Worm (Caenorhabditis elegans) whole organism, midembryonic: ENCODE results near the gene F43C11.4.
A peak's percentile ranks its signal among the peaks of the same experiment; 100 is the strongest.

ENCODE experiments used
- T22C8.4 ChIP-seq: fragments of 200-800 bp; sonication (Bioruptor generic); IDR thresholded peaks from 2 replicates; pipeline ENCODE4 v1.3.6; 2022; ENCODE audit warnings: missing genetic modification characterization, missing compliant biosample characterization
- cog-1 ChIP-seq: sonication (generic microtip); optimal IDR thresholded peaks from 2 replicates; lab custom pipeline; 2016; ENCODE audit warnings: missing genetic modification characterization, missing compliant biosample characterization
- flt-1 ChIP-seq: fragments of 200-800 bp; sonication (Bioruptor generic); IDR thresholded peaks from 2 replicates; pipeline ENCODE4 v1.3.6; 2022; ENCODE audit warnings: missing genetic modification characterization, missing compliant biosample characterization
- klf-2 ChIP-seq: fragments of 200-800 bp; sonication (Bioruptor generic); conservative IDR thresholded peaks from 2 replicates; pipeline ENCODE4 v1.3.6; 2022; ENCODE audit warnings: missing genetic modification reagents, missing genetic modification characterization, missing compliant biosample characterization
- med-1 ChIP-seq: sonication (generic microtip); optimal IDR thresholded peaks from 2 replicates; lab custom pipeline; 2017; ENCODE audit warnings: missing genetic modification characterization, mild to moderate bottlenecking, missing compliant biosample characterization, antibody characterized with exemption, missing genetic modification reagents; ENCODE audit not compliant: insufficient read depth
- ref-1 ChIP-seq: fragments of 200-800 bp; sonication (Bioruptor generic); conservative IDR thresholded peaks from 2 replicates; pipeline ENCODE4 v1.3.6; 2022; ENCODE audit warnings: missing genetic modification reagents, missing genetic modification characterization, missing compliant biosample characterization
- tab-1 ChIP-seq: fragments of 200-800 bp; sonication (Bioruptor generic); IDR thresholded peaks from 2 replicates; pipeline ENCODE4 v1.3.6; 2022; ENCODE audit warnings: missing genetic modification characterization, missing compliant biosample characterization
- ztf-23 ChIP-seq: fragments of 200-800 bp; sonication (Bioruptor generic); IDR thresholded peaks from 2 replicates; pipeline ENCODE4 v1.3.6; 2022; ENCODE audit warnings: missing genetic modification reagents, missing genetic modification characterization, missing compliant biosample characterization
- ztf-29 ChIP-seq: fragments of 200-800 bp; sonication (Bioruptor generic); IDR thresholded peaks from 2 replicates; pipeline ENCODE4 v1.3.6; 2022; ENCODE audit warnings: missing genetic modification reagents, missing genetic modification characterization, missing compliant biosample characterization

The F43C11.4 gene

ce11 chrII:2322857-2323518 lies 23.8 kb upstream of the F43C11.4 start, which contains the start of the genes ZK1240.6 and ZK1240.2:
TSS of gene ZK1240.6 (minus strand) at chrII:2322907.
TSS of gene ZK1240.2 (plus strand) at chrII:2323376.
- TF ChIP-seq cog-1 (tag; lab: Kevin White, UChicago) (no peak), ref-1 (GFP tag; lab: Robert Waterston, UW) (no peak), med-1 (GFP tag; lab: Kevin White, UChicago) (no peak), T22C8.4 (no peak)

DNA sequence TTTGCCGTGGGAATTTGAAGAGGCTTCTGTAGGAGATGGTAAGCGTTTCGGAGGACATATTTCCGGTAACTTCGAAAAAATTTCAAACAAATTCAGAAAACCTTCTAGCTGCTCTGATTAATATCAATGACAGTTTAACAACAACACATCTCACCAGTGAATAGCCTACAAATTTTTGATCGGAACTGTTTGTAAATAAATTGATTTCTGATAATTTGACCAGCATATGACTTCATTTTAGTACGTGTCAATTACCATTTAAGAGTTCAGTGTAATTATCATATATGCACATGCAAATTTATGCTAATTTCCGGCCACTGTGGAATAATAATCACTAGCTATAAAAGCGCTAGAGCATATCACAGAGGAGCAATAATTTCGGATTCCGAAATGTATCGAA lies 21.8 kb upstream of the F43C11.4 start, which contains the start of gene ZK1240.11:
ZK1240.11 (plus strand) TSS at position 301 of the 400 bp plus-strand sequence.
- TF ChIP-seq ztf-29 (GFP tag; lab: Robert Waterston, UW) (no peak), T22C8.4 (no peak), ztf-23 (GFP tag; lab: Robert Waterston, UW) (no peak), tab-1 (no peak), flt-1 (GFP tag; lab: Robert Waterston, UW) (no peak), med-1 (GFP tag; lab: Kevin White, UChicago) (no peak), cog-1 (tag; lab: Kevin White, UChicago) (no peak), ref-1 (GFP tag; lab: Robert Waterston, UW) (no peak), klf-2 (GFP tag; lab: Robert Waterston, UW) (no peak)

ce11 chrII:2328963-2329442 lies 17.8 kb upstream of the F43C11.4 start, which contains the start of the genes ZK1240.8 and ZK1240.1:
TSS of gene ZK1240.8 (minus strand) at chrII:2329063.
TSS of gene ZK1240.1 (plus strand) at chrII:2329392.
- TF ChIP-seq med-1 (GFP tag; lab: Kevin White, UChicago) (no peak), flt-1 (GFP tag; lab: Robert Waterston, UW) (no peak), tab-1 (no peak), klf-2 (GFP tag; lab: Robert Waterston, UW) (no peak), ztf-29 (GFP tag; lab: Robert Waterston, UW) (no peak), ztf-23 (GFP tag; lab: Robert Waterston, UW) (no peak), T22C8.4 (no peak), cog-1 (tag; lab: Kevin White, UChicago) (no peak), ref-1 (GFP tag; lab: Robert Waterston, UW) (no peak)

DNA sequence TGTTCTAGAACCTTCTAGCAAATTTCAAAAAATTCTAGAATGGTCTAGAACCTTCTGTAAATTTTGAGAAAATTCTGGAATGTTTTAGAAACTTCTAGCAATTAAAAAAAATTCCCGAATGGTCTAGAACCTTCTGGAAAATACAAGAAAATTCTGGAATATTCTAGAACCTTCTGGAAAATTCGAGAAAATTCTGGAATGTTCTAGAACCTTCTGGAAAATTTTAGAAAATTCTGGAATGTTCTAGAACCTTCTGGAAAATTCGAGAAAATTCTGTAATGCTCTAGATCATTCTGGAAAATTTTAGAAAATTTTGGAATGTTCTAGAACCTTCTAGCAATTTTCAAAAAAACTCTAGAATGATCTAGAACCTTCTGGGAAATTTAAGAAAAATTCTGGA lies 16.3 kb upstream of the F43C11.4 start:
- TF ChIP-seq ztf-29 (GFP tag; lab: Robert Waterston, UW) = no peak
- TF ChIP-seq med-1 (GFP tag; lab: Kevin White, UChicago) = no peak
- no peak for TF ChIP-seq klf-2 (GFP tag; lab: Robert Waterston, UW)
- TF ChIP-seq flt-1 (GFP tag; lab: Robert Waterston, UW) = peak; percentile 63
- no peak for TF ChIP-seq tab-1
- TF ChIP-seq cog-1 (tag; lab: Kevin White, UChicago) = no peak
- TF ChIP-seq T22C8.4 = no peak
- no peak for TF ChIP-seq ztf-23 (GFP tag; lab: Robert Waterston, UW)

ce11 chrII:2332220-2332619 lies 14.6 kb upstream of the F43C11.4 start, which contains the start of gene F43C11.8:
TSS of gene F43C11.8 (plus strand) at chrII:2332520.
- TF ChIP-seq ztf-29 (GFP tag; lab: Robert Waterston, UW) = no peak
- TF ChIP-seq ref-1 (GFP tag; lab: Robert Waterston, UW) = no peak
- TF ChIP-seq tab-1 = no peak
- TF ChIP-seq T22C8.4 = no peak
- no peak for TF ChIP-seq flt-1 (GFP tag; lab: Robert Waterston, UW)
- TF ChIP-seq cog-1 (tag; lab: Kevin White, UChicago) = no peak
- TF ChIP-seq med-1 (GFP tag; lab: Kevin White, UChicago) = no peak
- no peak for TF ChIP-seq klf-2 (GFP tag; lab: Robert Waterston, UW)
- TF ChIP-seq ztf-23 (GFP tag; lab: Robert Waterston, UW) = no peak

ce11 chrII:2335572-2335971 lies 11.2 kb upstream of the F43C11.4 start, which contains the start of gene F43C11.7:
TSS of gene F43C11.7 (plus strand) at chrII:2335897.
- TF ChIP-seq T22C8.4 (no peak), ztf-29 (GFP tag; lab: Robert Waterston, UW) (no peak), ztf-23 (GFP tag; lab: Robert Waterston, UW) (no peak), tab-1 (no peak), med-1 (GFP tag; lab: Kevin White, UChicago) (no peak)

DNA sequence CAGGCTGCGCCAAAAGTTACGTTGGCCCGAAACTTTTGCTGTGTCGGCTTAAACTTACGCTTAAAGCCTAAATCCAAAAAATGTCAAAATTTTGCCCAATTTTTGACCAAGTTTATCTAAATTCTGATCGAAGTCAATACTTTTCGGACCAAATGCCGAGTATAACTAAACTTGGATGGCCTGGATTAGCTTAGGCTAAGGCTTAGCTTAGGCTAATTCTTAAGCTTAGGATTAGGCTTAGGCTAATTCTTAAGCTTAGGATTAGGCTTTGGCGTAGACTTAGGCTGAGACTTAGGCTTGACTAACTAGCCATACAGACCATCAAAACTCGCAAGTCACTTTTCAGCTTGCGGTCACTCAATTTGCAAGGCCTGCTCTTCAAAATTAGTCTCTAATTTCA lies 10.6 kb upstream of the F43C11.4 start:
- TF ChIP-seq ref-1 (GFP tag; lab: Robert Waterston, UW) = no peak
- no peak for TF ChIP-seq flt-1 (GFP tag; lab: Robert Waterston, UW)
- no peak for TF ChIP-seq T22C8.4
- no peak for TF ChIP-seq ztf-29 (GFP tag; lab: Robert Waterston, UW)
- no peak for TF ChIP-seq cog-1 (tag; lab: Kevin White, UChicago)
- TF ChIP-seq klf-2 (GFP tag; lab: Robert Waterston, UW) = no peak
- no peak for TF ChIP-seq ztf-23 (GFP tag; lab: Robert Waterston, UW)
- TF ChIP-seq med-1 (GFP tag; lab: Kevin White, UChicago) = no peak
- TF ChIP-seq tab-1 = no peak

- TF ChIP-seq med-1 (GFP tag; lab: Kevin White, UChicago) (no peak), ref-1 (GFP tag; lab: Robert Waterston, UW) (no peak), ztf-23 (GFP tag; lab: Robert Waterston, UW) (no peak), T22C8.4 (no peak), ztf-29 (GFP tag; lab: Robert Waterston, UW) (no peak), cog-1 (tag; lab: Kevin White, UChicago) (no peak)
Observed at ce11 chrII:2340974-2341373, 5.8 kb upstream of the F43C11.4 start.

DNA sequence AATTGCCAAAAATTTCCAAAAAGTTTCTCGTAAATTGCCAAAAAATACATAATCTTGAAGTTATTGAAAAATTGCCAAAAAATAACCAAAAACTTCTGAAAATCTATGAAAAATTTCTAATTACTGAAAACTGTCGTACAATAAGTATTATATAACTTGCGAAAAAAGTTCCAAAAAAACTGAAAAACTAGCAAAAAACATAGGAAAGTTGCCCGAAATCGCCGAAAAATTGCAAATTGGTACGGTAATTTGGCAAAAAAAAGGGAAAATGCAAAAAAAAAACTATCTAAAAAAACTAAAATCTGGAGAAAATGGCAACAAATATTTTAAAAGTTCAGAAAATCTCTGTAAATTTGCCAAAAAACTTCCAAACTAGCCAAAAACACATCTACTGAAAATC lies 5.3 kb upstream of the F43C11.4 start, which contains the start of gene enri-1:
enri-1 (minus strand) TSS at position 101 of the 400 bp plus-strand sequence.
- no peak for TF ChIP-seq med-1 (GFP tag; lab: Kevin White, UChicago)
- TF ChIP-seq klf-2 (GFP tag; lab: Robert Waterston, UW) = no peak
- no peak for TF ChIP-seq ztf-23 (GFP tag; lab: Robert Waterston, UW)
- TF ChIP-seq T22C8.4 = no peak
- TF ChIP-seq ztf-29 (GFP tag; lab: Robert Waterston, UW) = no peak
- TF ChIP-seq ref-1 (GFP tag; lab: Robert Waterston, UW) = no peak
- TF ChIP-seq tab-1 = no peak
- no peak for TF ChIP-seq flt-1 (GFP tag; lab: Robert Waterston, UW)
- no peak for TF ChIP-seq cog-1 (tag; lab: Kevin White, UChicago)
